Worm (Caenorhabditis elegans) whole organism, young adult: ENCODE results near the gene C14C11.1.

ENCODE experiments used
- F33H1.4 ChIP-seq: fragments of 200-800 bp; sonication (Bioruptor generic); IDR thresholded peaks from 2 replicates; pipeline ENCODE4 v1.3.6; 2022; ENCODE audit warnings: missing genetic modification reagents, missing genetic modification characterization, missing compliant biosample characterization
- ZK185.1 ChIP-seq: sonication (generic microtip); optimal IDR thresholded peaks from 2 replicates; lab custom pipeline; 2016; ENCODE audit warnings: mild to moderate bottlenecking, missing genetic modification characterization, missing compliant biosample characterization; ENCODE audit not compliant: poor library complexity, severe bottlenecking
- egl-18 ChIP-seq: fragments of 200-800 bp; sonication (Bioruptor generic); IDR thresholded peaks from 2 replicates; pipeline ENCODE4 v1.3.6; 2022; ENCODE audit warnings: missing genetic modification reagents, missing genetic modification characterization, missing compliant biosample characterization
- lin-54 ChIP-seq: fragments of 200-800 bp; sonication (Bioruptor generic); optimal IDR thresholded peaks from 2 replicates; lab custom pipeline; 2018; ENCODE audit warnings: mild to moderate bottlenecking, missing genetic modification characterization, missing compliant biosample characterization
- unc-62 ChIP-seq: fragments of 150-350 bp; optimal IDR thresholded peaks from 2 replicates; lab custom pipeline; 2014; ENCODE audit warnings: missing biosample characterization, missing genetic modification reagents, missing genetic modification characterization

- TF ChIP-seq unc-62 (GFP tag; lab: Kevin White, UChicago) = no peak
- TF ChIP-seq ZK185.1 (tag; lab: Kevin White, UChicago) = no peak
- peak; percentile 58; the same call in 1 of the 2 replicates for TF ChIP-seq F33H1.4 (GFP tag; lab: Robert Waterston, UW)
- peak; percentile 58 for TF ChIP-seq lin-54 (GFP tag; lab: Kevin White, UChicago)
- TF ChIP-seq egl-18 (GFP tag; lab: Robert Waterston, UW) = no peak
These were observed 44.0 kb upstream of the C14C11.1 start for ce11 chrV:5619372-5619771.
